Worm (Caenorhabditis elegans): Measurements from ENCODE around the gene T26A8.3.

T26A8.3 gene

DNA sequence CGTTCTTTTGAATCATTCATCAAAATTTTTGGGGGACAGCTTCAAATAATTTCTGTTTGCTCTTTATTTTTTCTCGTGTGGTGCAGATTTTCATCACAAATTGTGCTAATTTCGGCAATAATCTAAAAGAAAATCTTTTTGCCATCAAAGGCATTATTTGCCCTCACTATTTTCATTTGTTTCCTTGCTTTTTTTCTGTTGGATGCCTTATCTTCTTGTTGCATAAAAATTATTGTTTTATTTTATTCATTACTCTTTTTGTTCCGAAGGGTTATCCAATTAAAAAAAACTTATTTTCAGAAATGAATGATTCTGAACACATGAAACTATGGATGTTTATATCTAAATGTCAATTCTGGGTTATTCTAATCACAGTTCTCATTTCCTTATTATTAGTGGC, 20.5 kb upstream of the T26A8.3 start, which contains the start of gene T01B11.1:
TSS of gene T01B11.1 (plus strand) at position 301 of the 400 bp plus-strand sequence.
- TF ChIP-seq ZK546.5 (tag; optimal IDR thresholded peaks at IDR 0.05) (no peak), nhr-76 (tag; optimal IDR thresholded peaks at IDR 0.05) (no peak), lin-39 (tag; optimal IDR thresholded peaks at IDR 0.05) (no peak), lsy-12 (tag; optimal IDR thresholded peaks at IDR 0.05) (no peak), ceh-82 (tag; optimal IDR thresholded peaks at IDR 0.05) (no peak)

ce11 chrIV:8432709-8433108, 6.3 kb upstream of the T26A8.3 start, which contains the start of the genes T26A8.4 and pdtf-1:
Gene T26A8.4 (minus strand): TSS chrIV:8432893.
Gene pdtf-1 (plus strand): TSS chrIV:8433038.
- TF ChIP-seq unc-39 (tag; optimal IDR thresholded peaks at IDR 0.05): no peak
- peak; percentile 100 for TF ChIP-seq nfya-1 (tag; optimal IDR thresholded peaks at IDR 0.05; ENCODE audit: insufficient read depth)
- TF ChIP-seq aly-2 (tag; optimal IDR thresholded peaks at IDR 0.05): no peak
- TF ChIP-seq daf-12 (tag; optimal IDR thresholded peaks at IDR 0.05): no peak
- TF ChIP-seq nhr-237 (tag; optimal IDR thresholded peaks at IDR 0.05): no peak
- TF ChIP-seq nhr-67 (tag; optimal IDR thresholded peaks at IDR 0.05): no peak
- peak; percentile 2 for TF ChIP-seq sea-2 (GFP tag; optimal IDR thresholded peaks at IDR 0.05)
- TF ChIP-seq ztf-11 (tag; optimal IDR thresholded peaks at IDR 0.05): no peak
- peak; percentile 92 for TF ChIP-seq lsy-12 (tag; optimal IDR thresholded peaks at IDR 0.05)
- peak; percentile 75 for TF ChIP-seq hmg-11 (tag; optimal IDR thresholded peaks at IDR 0.05)
- no peak for TF ChIP-seq eor-1 (tag; optimal IDR thresholded peaks at IDR 0.05)
- no peak for TF ChIP-seq ceh-9 (tag; optimal IDR thresholded peaks at IDR 0.05)
- TF ChIP-seq jun-1 (tag; optimal IDR thresholded peaks at IDR 0.05): peak; percentile 93
- TF ChIP-seq nhr-28 (tag; optimal IDR thresholded peaks at IDR 0.05): peak; percentile 22
- peak; percentile 39 for TF ChIP-seq elt-1 (tag; optimal IDR thresholded peaks at IDR 0.05)
- TF ChIP-seq skn-1 (tag; optimal IDR thresholded peaks at IDR 0.05): peak; percentile 94
- peak; percentile 77 for TF ChIP-seq ztf-4 (tag; optimal IDR thresholded peaks at IDR 0.05)
- peak; percentile 82 for TF ChIP-seq ceh-82 (tag; optimal IDR thresholded peaks at IDR 0.05)
- no peak for TF ChIP-seq ZK546.5 (tag; optimal IDR thresholded peaks at IDR 0.05)
- TF ChIP-seq lin-39 (tag; optimal IDR thresholded peaks at IDR 0.05): peak; percentile 98
- peak; percentile 1 to 86 (median 40) for TF ChIP-seq elt-3 (tag; optimal IDR thresholded peaks at IDR 0.05)
- peak; percentile 20 for TF ChIP-seq unc-62 (GFP tag; optimal IDR thresholded peaks at IDR 0.05)
- TF ChIP-seq nhr-43 (tag; optimal IDR thresholded peaks at IDR 0.05; ENCODE audit: poor library complexity, severe bottlenecking): peak; percentile 93
- peak; percentile 68 for TF ChIP-seq zag-1 (tag; optimal IDR thresholded peaks at IDR 0.05)
- no peak for TF ChIP-seq ceh-16 (tag; optimal IDR thresholded peaks at IDR 0.05)
- peak; percentile 57 for TF ChIP-seq fkh-10 (GFP tag; optimal IDR thresholded peaks at IDR 0.05)
- TF ChIP-seq pha-4 (tag; optimal IDR thresholded peaks at IDR 0.05): peak; percentile 99
- TF ChIP-seq ceh-28 (tag; optimal IDR thresholded peaks at IDR 0.05): peak; percentile 86
- peak; percentile 60 for TF ChIP-seq nhr-77 (tag; optimal IDR thresholded peaks at IDR 0.05)
- peak; percentile 85 for TF ChIP-seq nhr-11 (tag; optimal IDR thresholded peaks at IDR 0.05)
- TF ChIP-seq nhr-12 (tag; optimal IDR thresholded peaks at IDR 0.05): no peak
- peak; percentile 77 for TF ChIP-seq elt-2 (tag; optimal IDR thresholded peaks at IDR 0.05)
- TF ChIP-seq fkh-2 (tag; optimal IDR thresholded peaks at IDR 0.05): no peak
- peak; percentile 89 for TF ChIP-seq R02D3.7 (tag; optimal IDR thresholded peaks at IDR 0.05)
- peak; percentile 68 for TF ChIP-seq nhr-76 (tag; optimal IDR thresholded peaks at IDR 0.05)
- peak; percentile 79 for TF ChIP-seq egl-27 (tag; optimal IDR thresholded peaks at IDR 0.05)
- TF ChIP-seq pqm-1 (tag; optimal IDR thresholded peaks at IDR 0.05): peak; percentile 87
- peak; percentile 99 for TF ChIP-seq nhr-25 (tag; optimal IDR thresholded peaks at IDR 0.05)
- TF ChIP-seq nhr-23 (tag; optimal IDR thresholded peaks at IDR 0.05): peak; percentile 99
- TF ChIP-seq mml-1 (tag; optimal IDR thresholded peaks at IDR 0.05): no peak
- TF ChIP-seq tbx-2 (tag; optimal IDR thresholded peaks at IDR 0.05): peak; percentile 64
- TF ChIP-seq snpc-4 (tag; optimal IDR thresholded peaks at IDR 0.05): peak; percentile 94
- peak; percentile 46 for TF ChIP-seq fos-1 (tag; optimal IDR thresholded peaks at IDR 0.05)
- peak; percentile 94 for TF ChIP-seq ama-1 (optimal IDR thresholded peaks at IDR 0.05)
- peak; percentile 94 for TF ChIP-seq egl-5 (tag; optimal IDR thresholded peaks at IDR 0.05)
- peak; percentile 94 for TF ChIP-seq lin-15B (tag; optimal IDR thresholded peaks at IDR 0.05)
- peak; percentile 85 for TF ChIP-seq mdl-1 (tag; optimal IDR thresholded peaks at IDR 0.05)
